Fruit fly (Drosophila melanogaster): ENCODE results near the gene Hsp26.

Hsp26 gene

DNA sequence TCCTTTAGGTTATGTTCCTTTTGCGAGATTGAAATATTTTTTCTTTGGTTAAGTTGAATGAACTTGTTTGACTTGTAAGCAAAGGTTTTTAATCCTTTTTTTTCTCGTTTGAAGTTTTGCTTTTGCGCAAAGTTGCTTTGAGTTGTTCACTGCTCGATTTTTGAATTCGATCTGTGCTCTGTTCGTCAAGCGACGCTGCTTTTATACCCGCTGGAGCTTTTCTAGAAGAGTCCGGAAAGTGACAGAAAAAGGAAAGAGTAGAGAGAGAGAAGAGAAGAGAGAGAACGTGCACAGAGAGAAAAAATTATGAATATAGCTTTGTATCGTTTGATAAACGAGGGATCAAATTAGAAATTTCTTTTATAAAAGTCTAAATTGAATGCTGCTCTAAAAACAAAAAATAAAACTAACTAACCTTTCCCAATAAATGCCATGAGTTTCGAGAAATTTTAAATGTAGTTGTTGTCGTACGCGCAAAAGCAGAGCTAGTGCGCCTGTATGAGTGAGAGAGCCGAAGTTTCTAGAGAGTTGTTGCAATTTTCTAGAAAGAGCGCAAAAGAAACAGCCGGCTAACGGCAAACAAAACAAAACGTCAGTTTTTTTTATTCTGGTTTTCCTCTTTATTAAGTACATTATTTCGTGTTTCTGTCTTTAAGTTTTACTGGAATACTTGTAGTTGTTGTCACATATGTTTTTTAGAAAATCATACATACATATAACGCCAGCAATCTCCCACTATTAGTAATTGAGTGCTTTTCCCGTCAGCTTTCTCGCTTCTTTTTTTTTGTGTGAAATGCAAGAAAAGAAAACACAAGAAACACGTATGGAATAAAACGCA lies at the start of gene Hsp26 (continued):
- TF ChIP-seq CG15011 (GFP tag; optimal IDR thresholded peaks at IDR 0.05) (peak; percentile 11), HLH54F (GFP tag; optimal IDR thresholded peaks at IDR 0.05) (peak; percentile 82), CG9876 (GFP tag; optimal IDR thresholded peaks at IDR 0.05) (peak; percentile 74), CoRest (tag; optimal IDR thresholded peaks at IDR 0.05) (peak; percentile 81), Sry-β (GFP tag; optimal IDR thresholded peaks at IDR 0.05) (no peak), Elba2 (GFP tag; optimal IDR thresholded peaks at IDR 0.05) (no peak), H2.0 (GFP tag; IDR thresholded peaks at IDR 0.05) (peak; percentile 79), CG9817 (tag; optimal IDR thresholded peaks at IDR 0.05) (peak; percentile 52), CG8765 (GFP tag; IDR thresholded peaks at IDR 0.05) (peak; percentile 22; the same call in 1 of the 2 replicates), CG12659 (GFP tag; optimal IDR thresholded peaks at IDR 0.05) (peak; percentile 86), CG10147 (GFP tag; optimal IDR thresholded peaks at IDR 0.05) (peak; percentile 74), eyg (GFP tag; optimal IDR thresholded peaks at IDR 0.05) (peak; percentile 65), sug (tag; optimal IDR thresholded peaks at IDR 0.05) (peak; percentile 53), CG13424 (tag; optimal IDR thresholded peaks at IDR 0.05) (peak; percentile 87), CG31441 (GFP tag; IDR thresholded peaks at IDR 0.05) (peak; percentile 88), Usf (GFP tag; optimal IDR thresholded peaks at IDR 0.05) (no peak), peb (GFP tag; IDR thresholded peaks at IDR 0.05) (peak; percentile 72), CG3065 (GFP tag; optimal IDR thresholded peaks at IDR 0.05) (peak; percentile 57), Oli (tag; optimal IDR thresholded peaks at IDR 0.05) (peak; percentile 86), caup (GFP tag; optimal IDR thresholded peaks at IDR 0.05; ENCODE audit: severe bottlenecking) (peak; percentile 83), CG10979 (tag; optimal IDR thresholded peaks at IDR 0.05) (peak; percentile 82), kay (GFP tag; optimal IDR thresholded peaks at IDR 0.05) (peak; percentile 81), BEAF-32 (GFP tag; optimal IDR thresholded peaks at IDR 0.05) (no peak), CG17186 (GFP tag; optimal IDR thresholded peaks at IDR 0.05) (no peak), vfl (GFP tag; optimal IDR thresholded peaks at IDR 0.05) (peak; percentile 70), cg (GFP tag; optimal IDR thresholded peaks at IDR 0.05) (peak; percentile 89), CG2120 (GFP tag; optimal IDR thresholded peaks at IDR 0.05) (peak; percentile 92), Side (GFP tag; optimal IDR thresholded peaks at IDR 0.05) (peak; percentile 90), Nf-YC (tag; optimal IDR thresholded peaks at IDR 0.05) (peak; percentile 51), shn (GFP tag; optimal IDR thresholded peaks at IDR 0.05) (peak; percentile 49), CG6272 (GFP tag; IDR thresholded peaks at IDR 0.05) (peak; percentile 55; the same call in 1 of the 2 replicates), gsb (GFP tag; IDR thresholded peaks at IDR 0.05) (peak; percentile 65), CG34224 (GFP tag; IDR thresholded peaks at IDR 0.05; ENCODE audit: partially characterized antibody) (peak; percentile 37; the same call in 1 of the 3 replicates), grn (GFP tag; optimal IDR thresholded peaks at IDR 0.05) (peak; percentile 18), CG6654 (GFP tag; optimal IDR thresholded peaks at IDR 0.05) (peak; percentile 38), CG43689 (GFP tag; IDR thresholded peaks at IDR 0.05) (peak; percentile 71), Fer2 (tag; optimal IDR thresholded peaks at IDR 0.05) (peak; percentile 31), Awh (GFP tag; IDR thresholded peaks at IDR 0.05) (peak; percentile 75), CG9215 (GFP tag; IDR thresholded peaks at IDR 0.05) (no peak), Dbx (GFP tag; IDR thresholded peaks at IDR 0.05) (peak; percentile 60; the same call in 2 of the 3 replicates), dmrt11E (tag; optimal IDR thresholded peaks at IDR 0.05) (peak; percentile 30), CG1792 (GFP tag; optimal IDR thresholded peaks at IDR 0.05) (peak; percentile 78), CG15269 (tag; optimal IDR thresholded peaks at IDR 0.05) (peak; percentile 85), CG18764 (GFP tag; optimal IDR thresholded peaks at IDR 0.05) (peak; percentile 66), Blimp-1 (GFP tag; optimal IDR thresholded peaks at IDR 0.05) (peak; percentile 84), CG4282 (GFP tag; optimal IDR thresholded peaks at IDR 0.05) (no peak), pnt (GFP tag; optimal IDR thresholded peaks at IDR 0.05) (peak; percentile 85), NC2α (GFP tag; optimal IDR thresholded peaks at IDR 0.05) (peak; percentile 73), CG14667 (GFP tag; IDR thresholded peaks at IDR 0.05) (peak; percentile 71)
